Fruit fly (Drosophila melanogaster): ENCODE data around the gene Alp10.

The Alp10 gene

DNA sequence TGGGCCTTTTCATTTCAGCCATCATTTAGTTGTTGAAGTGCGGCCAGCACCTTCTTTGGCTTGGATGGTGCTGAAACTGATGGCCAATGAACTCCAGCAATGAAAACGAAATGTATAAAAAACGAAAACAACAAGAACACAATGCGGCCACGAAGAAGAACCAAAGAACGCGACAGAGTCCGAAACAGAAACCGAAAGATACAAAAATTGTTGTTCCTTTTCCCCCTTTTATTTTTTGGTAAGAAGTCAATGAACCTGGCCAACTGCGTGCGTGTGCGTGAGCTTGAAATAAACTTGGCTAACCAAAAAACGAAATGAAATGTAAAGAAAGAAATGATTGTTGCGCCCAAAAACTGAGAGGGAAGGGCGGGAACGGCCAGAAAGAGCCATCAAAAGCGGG, 32.7 kb upstream of the Alp10 start:
- TF ChIP-seq noc (tag; optimal IDR thresholded peaks at IDR 0.05): no peak

- peak; percentile 28 for TF ChIP-seq noc (tag; optimal IDR thresholded peaks at IDR 0.05)
Observed at dm6 chr3L:5626465-5626864, 31.4 kb upstream of the Alp10 start.

DNA sequence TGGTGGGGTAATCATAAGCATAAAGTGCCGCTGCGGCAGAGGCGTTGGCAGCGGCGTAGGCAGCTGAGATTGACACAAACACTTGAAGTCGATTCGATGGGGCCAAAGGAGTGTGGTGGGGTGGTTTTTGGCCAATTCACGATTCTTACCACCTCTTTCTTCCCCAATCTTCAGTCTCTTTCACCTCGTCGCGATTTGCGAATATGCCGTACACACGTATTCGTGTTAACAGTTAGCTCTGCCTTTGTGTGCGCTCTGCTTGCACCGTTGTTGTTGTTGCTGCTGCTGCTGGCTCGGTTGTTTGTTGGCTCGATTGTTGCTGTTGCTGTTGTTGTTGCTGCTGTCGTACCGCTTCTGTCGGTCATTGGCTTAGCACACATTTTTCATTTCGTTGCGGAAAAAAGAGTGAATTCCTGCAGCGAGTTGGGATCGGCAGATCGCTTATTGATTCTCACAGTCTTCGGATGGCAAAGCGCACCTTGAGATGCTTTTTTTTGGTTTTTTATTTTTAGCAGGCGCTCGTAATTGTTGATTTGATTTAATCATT, 30.1 kb upstream of the Alp10 start:
- TF ChIP-seq noc (tag; optimal IDR thresholded peaks at IDR 0.05): no peak

DNA sequence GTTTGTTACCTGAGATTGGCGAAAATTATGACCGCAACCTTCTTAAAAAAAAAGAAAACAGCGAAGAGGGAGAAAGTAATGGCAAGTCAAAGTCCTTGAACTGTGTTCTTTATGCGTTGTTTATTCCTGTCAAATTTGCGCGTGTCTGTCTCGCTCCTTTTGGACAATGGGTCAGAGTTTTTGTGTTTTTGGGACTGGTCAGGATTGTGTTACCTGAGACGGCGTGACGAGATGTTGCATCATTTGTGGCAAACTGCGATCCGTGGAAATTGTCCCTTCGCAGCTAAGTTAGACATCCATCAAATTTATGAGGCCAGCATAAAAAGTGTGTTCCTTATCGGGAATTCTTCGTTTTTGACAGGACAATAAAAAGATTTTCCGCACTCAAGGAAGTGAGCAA, 28.2 kb upstream of the Alp10 start:
- TF ChIP-seq noc (tag; optimal IDR thresholded peaks at IDR 0.05): no peak

DNA sequence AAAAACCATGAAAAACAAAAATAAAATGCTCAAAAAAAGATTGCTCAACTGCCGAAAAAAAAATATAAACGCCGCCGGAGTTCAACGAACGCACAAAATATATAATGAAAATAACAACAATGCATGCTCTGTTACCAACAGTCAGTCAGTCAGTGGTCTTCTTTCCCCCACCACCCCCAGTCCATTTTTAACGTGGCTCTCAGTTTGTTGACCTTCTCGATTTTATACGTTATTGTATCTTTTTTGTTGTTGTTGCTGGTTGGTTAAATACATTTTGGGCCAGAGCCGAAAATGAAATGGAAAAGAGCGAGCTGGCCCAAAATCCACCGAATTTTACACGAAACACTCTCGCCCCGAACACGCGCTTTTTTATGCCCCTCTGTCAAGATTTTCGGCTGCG, 26.8 kb upstream of the Alp10 start:
- TF ChIP-seq noc (tag; optimal IDR thresholded peaks at IDR 0.05): no peak

- TF ChIP-seq noc (tag; optimal IDR thresholded peaks at IDR 0.05): no peak
Observed at dm6 chr3L:5621506-5621905, 26.4 kb upstream of the Alp10 start.

DNA sequence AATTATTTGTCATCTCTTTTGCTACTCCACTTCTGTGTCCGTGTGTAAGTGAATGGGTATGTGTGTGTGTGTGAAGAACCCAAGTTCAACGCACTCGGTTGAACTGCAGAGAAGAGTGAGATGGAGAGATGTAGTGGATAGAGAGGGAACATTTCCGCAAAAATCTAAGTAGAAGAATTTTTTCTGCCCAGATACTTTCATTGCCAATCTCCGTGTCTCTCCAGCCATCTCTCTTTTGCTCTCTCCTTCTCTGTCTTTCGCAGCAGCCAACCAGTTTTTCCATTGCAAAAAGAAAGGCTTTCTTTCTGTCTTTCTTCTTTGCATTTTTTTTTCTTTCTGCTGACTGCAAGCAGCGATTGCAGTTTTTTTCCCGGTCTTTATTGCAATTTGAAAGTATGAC, 23.6 kb upstream of the Alp10 start:
- no peak for TF ChIP-seq noc (tag; optimal IDR thresholded peaks at IDR 0.05)

DNA sequence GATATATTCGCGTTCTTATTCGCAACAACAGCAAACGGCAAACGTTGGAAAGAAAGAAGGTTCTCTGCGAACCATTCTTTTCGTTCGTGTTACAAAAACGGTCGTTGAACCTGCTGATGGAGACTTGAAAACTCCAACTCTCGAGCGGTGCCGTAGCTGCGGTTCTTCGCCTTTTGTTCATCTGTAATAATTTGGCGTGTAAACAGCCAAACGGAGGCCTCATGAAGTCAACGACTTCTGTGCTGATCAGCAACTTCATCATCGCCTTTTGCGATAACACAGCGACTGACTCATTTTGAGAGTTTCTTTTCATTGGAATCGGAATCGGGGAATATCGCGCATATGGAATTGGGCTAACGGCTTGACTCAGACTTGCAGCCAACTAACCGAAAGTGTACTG, 22.3 kb upstream of the Alp10 start:
- no peak for TF ChIP-seq noc (tag; optimal IDR thresholded peaks at IDR 0.05)

dm6 chr3L:5616472-5616871, 21.4 kb upstream of the Alp10 start:
- no peak for TF ChIP-seq noc (tag; optimal IDR thresholded peaks at IDR 0.05)

- TF ChIP-seq noc (tag; optimal IDR thresholded peaks at IDR 0.05): no peak
Observed at dm6 chr3L:5615744-5616143, 20.7 kb upstream of the Alp10 start.

DNA sequence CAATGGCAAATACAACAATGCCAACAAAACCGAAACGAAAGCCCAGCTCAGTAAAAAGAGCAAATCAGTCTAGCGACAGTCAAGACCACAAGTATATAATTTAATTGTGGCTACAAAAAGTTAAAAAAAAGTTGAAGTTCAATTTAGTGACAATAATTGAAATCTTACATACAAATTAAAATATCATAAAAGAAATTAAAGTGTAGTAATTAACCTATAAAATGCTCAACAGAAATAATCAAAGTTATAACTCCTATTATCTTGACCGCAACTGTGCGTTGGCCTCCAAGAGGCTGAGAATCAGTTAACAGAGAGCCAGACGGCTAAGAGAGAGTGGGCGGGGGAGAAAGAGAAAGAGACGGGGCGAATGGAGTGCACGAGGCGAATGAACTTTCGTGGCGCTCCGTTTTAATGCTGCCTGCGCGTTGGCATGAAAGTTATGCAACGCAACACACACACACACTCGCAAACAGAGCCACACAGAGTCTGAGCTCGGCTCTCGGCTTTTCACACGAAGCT, 16.7 kb upstream of the Alp10 start:
- TF ChIP-seq noc (tag; optimal IDR thresholded peaks at IDR 0.05): peak; percentile 76

- no peak for TF ChIP-seq noc (tag; optimal IDR thresholded peaks at IDR 0.05)
Observed at dm6 chr3L:5610582-5610981, 15.5 kb upstream of the Alp10 start.

- no peak for TF ChIP-seq noc (tag; optimal IDR thresholded peaks at IDR 0.05)
Observed at dm6 chr3L:5609493-5609892, 14.4 kb upstream of the Alp10 start.

dm6 chr3L:5608786-5609370, 13.8 kb upstream of the Alp10 start:
- TF ChIP-seq noc (tag; optimal IDR thresholded peaks at IDR 0.05): no peak

- TF ChIP-seq noc (tag; optimal IDR thresholded peaks at IDR 0.05): no peak
Observed at dm6 chr3L:5608128-5608527, 13.1 kb upstream of the Alp10 start, which contains the start of gene Eaf6. Gene Eaf6, minus strand, starts transcription at chr3L:5608300.

DNA sequence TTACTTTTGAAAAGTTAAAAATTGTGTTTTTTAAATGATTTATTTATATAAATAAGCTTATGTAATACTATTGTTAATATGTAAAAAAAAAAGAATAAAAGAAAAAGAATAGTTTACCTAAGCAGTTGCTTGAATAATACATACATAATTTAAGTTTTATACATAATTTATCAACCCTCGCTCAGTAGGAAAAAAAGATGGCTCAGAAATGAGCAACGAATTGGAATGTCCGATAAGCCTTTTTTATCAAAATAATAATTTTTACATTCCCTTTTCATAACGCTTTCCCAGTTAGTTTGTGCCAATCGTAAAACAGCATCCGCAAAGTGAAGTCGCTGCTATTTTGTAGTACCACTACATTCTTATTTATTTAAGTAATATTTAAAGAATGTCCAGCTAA, 9.4 kb upstream of the Alp10 start, which contains the start of gene mthl2:
Gene mthl2 (plus strand): TSS at position 301 of the 400 bp plus-strand sequence.
- TF ChIP-seq noc (tag; optimal IDR thresholded peaks at IDR 0.05): no peak

DNA sequence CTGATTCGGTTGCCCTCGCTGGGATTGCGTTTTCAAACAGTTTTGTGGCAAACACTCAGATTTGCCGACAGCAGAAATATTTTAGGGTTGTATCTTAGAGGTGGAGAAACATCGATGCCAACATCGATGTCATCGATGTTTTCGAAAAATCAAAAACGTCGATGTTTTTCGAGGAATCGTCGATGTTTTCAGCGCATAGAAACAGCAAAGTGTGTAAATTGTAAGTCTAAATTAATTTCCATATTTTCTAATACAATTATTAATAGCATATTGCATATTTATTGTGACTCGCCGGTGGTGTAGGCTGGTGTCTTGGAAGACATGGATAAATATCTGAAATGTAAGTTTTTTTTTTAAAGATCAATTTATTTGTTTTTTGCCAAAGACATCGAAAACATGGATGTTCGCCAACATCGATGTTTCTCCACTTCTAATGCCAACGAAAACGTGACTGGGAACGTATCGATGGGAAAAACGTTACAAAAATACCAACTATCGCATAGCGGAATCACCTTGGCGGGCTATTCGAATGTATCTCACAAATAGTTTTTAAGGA, 8.9 kb upstream of the Alp10 start, which contains the start of gene TM9SF3:
Gene TM9SF3 (minus strand): TSS at position 120 of the 556 bp plus-strand sequence.
- TF ChIP-seq noc (tag; optimal IDR thresholded peaks at IDR 0.05): no peak
